Fruit fly (Drosophila melanogaster) whole organism, wandering third instar larva: ENCODE measurements around the gene Cdc37.

Source experiments
- Dif ChIP-seq: fragments of 200-275, 200-300 bp; sonication (Bioruptor generic); optimal IDR thresholded peaks from 2 replicates; lab custom pipeline; 2018; ENCODE audit warnings: missing biosample characterization, missing genetic modification characterization; ENCODE audit not compliant: partially characterized antibody
- GATAd ChIP-seq: sonication (Bioruptor generic); optimal IDR thresholded peaks from 2 replicates; lab custom pipeline; 2016; ENCODE audit warnings: missing biosample characterization, missing genetic modification characterization
- ey ChIP-seq: fragments of 200-800 bp; sonication (Bioruptor generic); optimal IDR thresholded peaks from 2 replicates; lab custom pipeline; 2016; ENCODE audit warnings: missing biosample characterization, missing genetic modification characterization
- foxo ChIP-seq, 2 experiments: fragments of 200-800 bp; sonication (Bioruptor generic); optimal IDR thresholded peaks; 2 replicates in 1 of 2; 3 replicates in 1 of 2; lab custom pipeline; 2016 to 2017; ENCODE audit warnings: missing biosample characterization in 2 of 2, missing genetic modification characterization in 2 of 2
- fru ChIP-seq: fragments of 200-800 bp; sonication (Bioruptor generic); optimal IDR thresholded peaks from 3 replicates; lab custom pipeline; 2016; ENCODE audit warnings: missing biosample characterization, mild to moderate bottlenecking, missing genetic modification characterization
- jim ChIP-seq: fragments of 175-275, 200-325 bp; sonication (Bioruptor generic); optimal IDR thresholded peaks from 2 replicates; lab custom pipeline; 2016; ENCODE audit warnings: missing biosample characterization, mild to moderate bottlenecking, missing genetic modification characterization
- pan ChIP-seq: fragments of >200 bp; optimal IDR thresholded peaks from 2 replicates; lab custom pipeline; 2017
- sv ChIP-seq: fragments of 200-800 bp; sonication (Bioruptor generic); optimal IDR thresholded peaks from 3 replicates; lab custom pipeline; 2016; ENCODE audit warnings: missing biosample characterization, missing genetic modification characterization
- usp ChIP-seq: fragments of >200 bp; optimal IDR thresholded peaks from 2 replicates; lab custom pipeline; 2017; ENCODE audit warnings: missing biosample characterization, missing genetic modification characterization

- TF ChIP-seq GATAd (no peak), jim (GFP tag; lab: Kevin White, UChicago) (no peak), usp (GFP tag; lab: Kevin White, UChicago) (no peak), pan (lab: Kevin White, UChicago) (no peak), sv (GFP tag; lab: Kevin White, UChicago) (no peak), fru (no peak), Dif (GFP tag; lab: Kevin White, UChicago) (no peak), foxo (GFP tag; optimal IDR thresholded peaks at IDR 0.05; lab: Kevin White, UChicago) (no peak), ey (GFP tag; lab: Kevin White, UChicago) (no peak)
Observed at dm6 chr3L:1802802-1803201, 7.6 kb downstream of the Cdc37 start, which contains the start of the genes JTBR and CG42676.
